Fruit fly (Drosophila melanogaster) whole organism, embryonic: ENCODE results near the gene CG5096.

Experiments
- CG15514 ChIP-seq: fragments of 200-800 bp; sonication (Bioruptor generic); optimal IDR thresholded peaks from 3 replicates; lab custom pipeline; 2017; ENCODE audit warnings: missing biosample characterization, missing genetic modification characterization, mild to moderate bottlenecking, moderate library complexity, missing genetic modification reagents
- ftz-f1 ChIP-seq: fragments of 200-800 bp; sonication (Bioruptor generic); optimal IDR thresholded peaks from 2 replicates; lab custom pipeline; 2016; ENCODE audit warnings: missing biosample characterization, missing genetic modification characterization

- TF ChIP-seq CG15514 (GFP tag; lab: Kevin White, UChicago) (no peak), ftz-f1 (no peak)
Observed at dm6 chr2L:10393467-10393866, 11.4 kb downstream of the CG5096 start.
